ENCODE assay signal across 6 worm cellular contexts in genomic region chrII:7337469-7337893, ce11.
TF ChIP-seq lines count a peak whose summit lies in the region.

No protein-coding gene starts in this region.

TF ChIP-seq in whole organism, L1 larva, 84 proteins besides CTCF, POLR2A, EP300 and RAD21 (continued from another document and continues in another):
- TF ChIP-seq zag-1 (tag; optimal IDR thresholded peaks at IDR 0.05; lab: Kevin White, UChicago) (no peak), egl-27 (tag; optimal IDR thresholded peaks at IDR 0.05; lab: Kevin White, UChicago) (peak; percentile 53 to 59), ceh-8 (GFP tag; optimal IDR thresholded peaks at IDR 0.05; lab: Kevin White, UChicago) (peak; percentile 21), ets-5 (GFP tag; IDR thresholded peaks at IDR 0.05; lab: Robert Waterston, UW) (no peak), sptf-1 (tag; optimal IDR thresholded peaks at IDR 0.05; lab: Kevin White, UChicago) (no peak), C34B4.2 (tag; optimal IDR thresholded peaks at IDR 0.05; lab: Kevin White, UChicago) (no peak), lin-14 (GFP tag; optimal IDR thresholded peaks at IDR 0.05; lab: Kevin White, UChicago) (peak; percentile 95), lin-15B (tag; optimal IDR thresholded peaks at IDR 0.05; lab: Kevin White, UChicago) (no peak), grh-1 (GFP tag; IDR thresholded peaks at IDR 0.05; lab: Robert Waterston, UW) (peak; percentile 72), unc-30 (tag; optimal IDR thresholded peaks at IDR 0.05; lab: Kevin White, UChicago) (no peak), unc-130 (tag; optimal IDR thresholded peaks at IDR 0.05; lab: Kevin White, UChicago) (peak; percentile 84), mdl-1 (tag; optimal IDR thresholded peaks at IDR 0.05; lab: Kevin White, UChicago) (peak in 1 of 2 experiments; percentile 94), pag-3 (tag; optimal IDR thresholded peaks at IDR 0.05; lab: Kevin White, UChicago; ENCODE audit: borderline replicate concordance, insufficient read depth) (no peak), blmp-1 (tag; optimal IDR thresholded peaks at IDR 0.05; lab: Kevin White, UChicago) (peak; percentile 81), unc-98 (GFP tag; IDR thresholded peaks at IDR 0.05; lab: Robert Waterston, UW) (no peak), ceh-90 (tag; optimal IDR thresholded peaks at IDR 0.05; lab: Kevin White, UChicago) (no peak), pax-3 (tag; optimal IDR thresholded peaks at IDR 0.05; lab: Kevin White, UChicago) (peak; percentile 72), F16B12.6 (tag; optimal IDR thresholded peaks at IDR 0.05; lab: Kevin White, UChicago) (no peak), mab-9 (GFP tag; IDR thresholded peaks at IDR 0.05; lab: Robert Waterston, UW) (0 out of 2 replicates have a peak, but pooled peaks have one; percentile 55), nhr-71 (tag; optimal IDR thresholded peaks at IDR 0.05; lab: Kevin White, UChicago) (peak; percentile 92), nhr-85 (tag; lab: Kevin White, UChicago) (peak; percentile 99), aha-1 (tag; optimal IDR thresholded peaks at IDR 0.05; lab: Kevin White, UChicago) (no peak)

TF ChIP-seq in whole organism, L2 larva, 48 proteins besides CTCF, POLR2A, EP300 and RAD21 (continued from another document and continues in another):
- TF ChIP-seq F13H6.1 (tag; optimal IDR thresholded peaks at IDR 0.05; lab: Kevin White, UChicago) (peak; percentile 84), ama-1 (optimal IDR thresholded peaks at IDR 0.05; lab: Kevin White, UChicago) (no peak), nhr-23 (tag; optimal IDR thresholded peaks at IDR 0.05; lab: Kevin White, UChicago) (no peak), ztf-11 (tag; optimal IDR thresholded peaks at IDR 0.05; lab: Kevin White, UChicago) (no peak), lin-13 (GFP tag; optimal IDR thresholded peaks at IDR 0.05; lab: Kevin White, UChicago) (peak; percentile 55), dmd-4 (tag; optimal IDR thresholded peaks at IDR 0.05; lab: Kevin White, UChicago) (no peak), aly-2 (tag; optimal IDR thresholded peaks at IDR 0.05; lab: Kevin White, UChicago) (no peak), ceh-16 (tag; optimal IDR thresholded peaks at IDR 0.05; lab: Kevin White, UChicago) (no peak), zag-1 (tag; optimal IDR thresholded peaks at IDR 0.05; lab: Kevin White, UChicago) (no peak), nhr-11 (tag; optimal IDR thresholded peaks at IDR 0.05; lab: Kevin White, UChicago) (no peak), nhr-237 (tag; optimal IDR thresholded peaks at IDR 0.05; lab: Kevin White, UChicago) (no peak), C34F6.9 (tag; optimal IDR thresholded peaks at IDR 0.05; lab: Kevin White, UChicago) (peak; percentile 70), fos-1 (tag; optimal IDR thresholded peaks at IDR 0.05; lab: Kevin White, UChicago) (peak; percentile 75), nhr-21 (tag; optimal IDR thresholded peaks at IDR 0.05; lab: Kevin White, UChicago) (no peak), nhr-6 (tag; optimal IDR thresholded peaks at IDR 0.05; lab: Kevin White, UChicago) (peak; percentile 40), nhr-12 (tag; optimal IDR thresholded peaks at IDR 0.05; lab: Kevin White, UChicago) (peak; percentile 15), sem-4 (tag; optimal IDR thresholded peaks at IDR 0.05; lab: Kevin White, UChicago) (peak; percentile 77), ZK546.5 (tag; optimal IDR thresholded peaks at IDR 0.05; lab: Kevin White, UChicago) (no peak), skn-1 (tag; optimal IDR thresholded peaks at IDR 0.05; lab: Kevin White, UChicago) (no peak), mdl-1 (tag; optimal IDR thresholded peaks at IDR 0.05; lab: Kevin White, UChicago) (peak; percentile 73 to 87), elt-1 (tag; optimal IDR thresholded peaks at IDR 0.05; lab: Kevin White, UChicago) (no peak), lin-39 (tag; optimal IDR thresholded peaks at IDR 0.05; lab: Kevin White, UChicago) (no peak), lsy-2 (tag; optimal IDR thresholded peaks at IDR 0.05; lab: Kevin White, UChicago) (peak in 1 of 2 experiments; percentile 72)

TF ChIP-seq in whole organism, L3 larva, 47 proteins besides CTCF, POLR2A, EP300 and RAD21 (continued from another document):
- TF ChIP-seq pha-4 (tag; optimal IDR thresholded peaks at IDR 0.05; lab: Kevin White, UChicago) (peak; percentile 91), nhr-43 (tag; optimal IDR thresholded peaks at IDR 0.05; lab: Kevin White, UChicago; ENCODE audit: poor library complexity, severe bottlenecking) (peak; percentile 99), skn-1 (tag; optimal IDR thresholded peaks at IDR 0.05; lab: Kevin White, UChicago) (no peak), lin-39 (tag; optimal IDR thresholded peaks at IDR 0.05; lab: Kevin White, UChicago) (peak; percentile 67), nhr-23 (tag; optimal IDR thresholded peaks at IDR 0.05; lab: Kevin White, UChicago) (peak; percentile 92), mdl-1 (tag; optimal IDR thresholded peaks at IDR 0.05; lab: Kevin White, UChicago) (peak; percentile 63), ceh-28 (tag; optimal IDR thresholded peaks at IDR 0.05; lab: Kevin White, UChicago) (peak; percentile 67), snpc-4 (tag; optimal IDR thresholded peaks at IDR 0.05; lab: Kevin White, UChicago) (peak; percentile 37), ztf-4 (tag; optimal IDR thresholded peaks at IDR 0.05; lab: Kevin White, UChicago) (peak; percentile 53), ceh-16 (tag; optimal IDR thresholded peaks at IDR 0.05; lab: Kevin White, UChicago) (no peak), tbx-2 (tag; optimal IDR thresholded peaks at IDR 0.05; lab: Kevin White, UChicago) (peak; percentile 75), lsy-12 (tag; optimal IDR thresholded peaks at IDR 0.05; lab: Kevin White, UChicago) (peak; percentile 66), jun-1 (tag; optimal IDR thresholded peaks at IDR 0.05; lab: Kevin White, UChicago) (peak; percentile 83), egl-5 (tag; optimal IDR thresholded peaks at IDR 0.05; lab: Kevin White, UChicago) (no peak)

TF ChIP-seq in whole organism, L4 larva, 104 proteins besides CTCF, POLR2A, EP300 and RAD21 (continued from another document and continues in another):
- TF ChIP-seq hif-1 (tag; optimal IDR thresholded peaks at IDR 0.05; lab: Kevin White, UChicago) (peak; percentile 3 to 91), nhr-48 (tag; optimal IDR thresholded peaks at IDR 0.05; lab: Kevin White, UChicago) (peak; percentile 99), nhr-237 (tag; optimal IDR thresholded peaks at IDR 0.05; lab: Kevin White, UChicago) (no peak), ztf-11 (tag; optimal IDR thresholded peaks at IDR 0.05; lab: Kevin White, UChicago) (no peak), zfp-2 (tag; optimal IDR thresholded peaks at IDR 0.05; lab: Kevin White, UChicago) (peak; percentile 39), skn-1 (tag; optimal IDR thresholded peaks at IDR 0.05; lab: Kevin White, UChicago) (no peak), Y105C5A.15 (GFP tag; IDR thresholded peaks at IDR 0.05; lab: Robert Waterston, UW) (no peak), snpc-1.2 (GFP tag; IDR thresholded peaks at IDR 0.05; lab: Robert Waterston, UW) (no peak), ceh-32 (tag; optimal IDR thresholded peaks at IDR 0.05; lab: Kevin White, UChicago; ENCODE audit: poor library complexity) (no peak), aha-1 (tag; lab: Kevin White, UChicago) (peak; percentile 97), mep-1 (tag; optimal IDR thresholded peaks at IDR 0.05; lab: Kevin White, UChicago) (peak; percentile 89), nhr-28 (tag; optimal IDR thresholded peaks at IDR 0.05; lab: Kevin White, UChicago) (peak; percentile 97), lsy-2 (tag; optimal IDR thresholded peaks at IDR 0.05; lab: Kevin White, UChicago) (peak; percentile 51 to 80), nhr-6 (tag; optimal IDR thresholded peaks at IDR 0.05; lab: Kevin White, UChicago) (peak; percentile 30), ZK546.5 (tag; optimal IDR thresholded peaks at IDR 0.05; lab: Kevin White, UChicago) (no peak), unc-62 (GFP tag; optimal IDR thresholded peaks at IDR 0.05 in 1 of 2; lab: Kevin White, UChicago) (peak in 1 of 2 experiments; percentile 93), unc-62 (tag; optimal IDR thresholded peaks at IDR 0.05; lab: Kevin White, UChicago) (no peak), tra-1 (GFP tag; IDR thresholded peaks at IDR 0.05; lab: Robert Waterston, UW) (no peak; the same call in 1 of the 2 replicates), php-3 (GFP tag; IDR thresholded peaks at IDR 0.05; lab: Robert Waterston, UW) (peak; percentile 72), gei-8 (GFP tag; optimal IDR thresholded peaks at IDR 0.05; lab: Kevin White, UChicago) (peak; percentile 91), pqm-1 (tag; optimal IDR thresholded peaks at IDR 0.05; lab: Kevin White, UChicago) (peak; percentile 52), cey-2 (tag; optimal IDR thresholded peaks at IDR 0.05; lab: Kevin White, UChicago; ENCODE audit: borderline replicate concordance, insufficient read depth) (peak; percentile 96), lir-3 (tag; optimal IDR thresholded peaks at IDR 0.05; lab: Kevin White, UChicago) (no peak), Y48G9A.11 (GFP tag; IDR thresholded peaks at IDR 0.05; lab: Robert Waterston, UW) (no peak), F37D6.2 (tag; optimal IDR thresholded peaks at IDR 0.05; lab: Kevin White, UChicago) (no peak), nhr-42 (GFP tag; IDR thresholded peaks at IDR 0.05; lab: Robert Waterston, UW) (0 out of 2 replicates have a peak, but pooled peaks have one; percentile 36), F44E2.7 (GFP tag; IDR thresholded peaks at IDR 0.05; lab: Robert Waterston, UW) (no peak)

TF ChIP-seq in whole organism, late embryonic, 69 proteins besides CTCF, POLR2A, EP300 and RAD21 (continued from another document):
- TF ChIP-seq sox-2 (GFP tag; IDR thresholded peaks at IDR 0.05; lab: Robert Waterston, UW) (no peak), tbx-2 (tag; optimal IDR thresholded peaks at IDR 0.05; lab: Kevin White, UChicago) (peak; percentile 58)

TF ChIP-seq in whole organism, young adult, 124 proteins besides CTCF, POLR2A, EP300 and RAD21 (continued from another document and continues in another):
- TF ChIP-seq F57C9.4 (tag; optimal IDR thresholded peaks at IDR 0.05; lab: Kevin White, UChicago) = no peak
- TF ChIP-seq K12H6.12 (tag; optimal IDR thresholded peaks at IDR 0.05; lab: Kevin White, UChicago) = peak; percentile 74
- peak; percentile 76 for TF ChIP-seq C06A6.2 (GFP tag; conservative IDR thresholded peaks at IDR 0.05; lab: Robert Waterston, UW)
- TF ChIP-seq egl-44 (GFP tag; IDR thresholded peaks at IDR 0.05; lab: Robert Waterston, UW) = no peak
- peak; percentile 44; the same call in 1 of the 2 replicates for TF ChIP-seq cebp-1 (GFP tag; IDR thresholded peaks at IDR 0.05; lab: Robert Waterston, UW)
- TF ChIP-seq cebp-1 (tag; optimal IDR thresholded peaks at IDR 0.05; lab: Kevin White, UChicago) = no peak
- peak; percentile 22 for TF ChIP-seq F23B12.7 (tag; optimal IDR thresholded peaks at IDR 0.05; lab: Kevin White, UChicago; ENCODE audit: insufficient read depth)
- no peak for TF ChIP-seq unc-130 (GFP tag; optimal IDR thresholded peaks at IDR 0.05; lab: Kevin White, UChicago)
- TF ChIP-seq ceh-27 (GFP tag; optimal IDR thresholded peaks at IDR 0.05; lab: Kevin White, UChicago) = no peak
- no peak for TF ChIP-seq lsy-27 (tag; optimal IDR thresholded peaks at IDR 0.05; lab: Kevin White, UChicago; ENCODE audit: borderline replicate concordance, insufficient read depth)
- TF ChIP-seq ceh-100 (GFP tag; IDR thresholded peaks at IDR 0.05; lab: Robert Waterston, UW) = no peak
- TF ChIP-seq Y56A3A.18 (GFP tag; IDR thresholded peaks at IDR 0.05; lab: Robert Waterston, UW) = no peak
- TF ChIP-seq F52B5.7 (tag; optimal IDR thresholded peaks at IDR 0.05; lab: Kevin White, UChicago) = no peak
- peak; percentile 27 for TF ChIP-seq tbp1 (GFP tag; optimal IDR thresholded peaks at IDR 0.05; lab: Kevin White, UChicago)
- TF ChIP-seq nhr-90 (tag; optimal IDR thresholded peaks at IDR 0.05; lab: Kevin White, UChicago) = peak; percentile 70
- no peak for TF ChIP-seq Y53F4B.3 (GFP tag; IDR thresholded peaks at IDR 0.05; lab: Robert Waterston, UW)
- no peak for TF ChIP-seq rec-8 (tag; optimal IDR thresholded peaks at IDR 0.05; lab: Kevin White, UChicago)
- no peak for TF ChIP-seq fkh-3 (tag; optimal IDR thresholded peaks at IDR 0.05; lab: Kevin White, UChicago)
- TF ChIP-seq aptf-2 (GFP tag; conservative IDR thresholded peaks at IDR 0.05; lab: Robert Waterston, UW) = 0 out of 2 replicates have a peak, but pooled peaks have one; percentile 10
- TF ChIP-seq T26A5.8 (tag; optimal IDR thresholded peaks at IDR 0.05; lab: Kevin White, UChicago) = no peak
- TF ChIP-seq nfya-1 (tag; optimal IDR thresholded peaks at IDR 0.05; lab: Kevin White, UChicago; ENCODE audit: borderline replicate concordance, insufficient read depth) = no peak
- no peak for TF ChIP-seq snpc-1.3 (tag; optimal IDR thresholded peaks at IDR 0.05; lab: Kevin White, UChicago; ENCODE audit: insufficient read depth)
- no peak; the same call in 1 of the 2 replicates for TF ChIP-seq rcor-1 (GFP tag; IDR thresholded peaks at IDR 0.05; lab: Robert Waterston, UW)
- no peak for TF ChIP-seq F10E7.11 (tag; optimal IDR thresholded peaks at IDR 0.05; lab: Kevin White, UChicago)
- TF ChIP-seq B0336.3 (GFP tag; IDR thresholded peaks at IDR 0.05; lab: Robert Waterston, UW) = peak; percentile 88
- TF ChIP-seq nhr-80 (tag; optimal IDR thresholded peaks at IDR 0.05; lab: Kevin White, UChicago) = peak; percentile 96
- peak; percentile 42 to 60 for TF ChIP-seq let-607 (tag; optimal IDR thresholded peaks at IDR 0.05; lab: Kevin White, UChicago)
- no peak for TF ChIP-seq athp-1 (tag; optimal IDR thresholded peaks at IDR 0.05; lab: Kevin White, UChicago)
- no peak for TF ChIP-seq snpc-4 (GFP tag; optimal IDR thresholded peaks at IDR 0.05; lab: Kevin White, UChicago)
- TF ChIP-seq snpc-4 (tag; optimal IDR thresholded peaks at IDR 0.05; lab: Kevin White, UChicago) = peak in 2 of 4 experiments; percentile 9 to 61
- no peak for TF ChIP-seq snpc-1.1 (tag; optimal IDR thresholded peaks at IDR 0.05; lab: Kevin White, UChicago; ENCODE audit: insufficient read depth)
- no peak for TF ChIP-seq repo-1 (tag; optimal IDR thresholded peaks at IDR 0.05; lab: Kevin White, UChicago)
- no peak for TF ChIP-seq gei-17 (GFP tag; optimal IDR thresholded peaks at IDR 0.05; lab: Kevin White, UChicago)
- no peak for TF ChIP-seq lir-1 (GFP tag; conservative IDR thresholded peaks at IDR 0.05; lab: Robert Waterston, UW)
- no peak for TF ChIP-seq dpl-1 (GFP tag; optimal IDR thresholded peaks at IDR 0.05; lab: Kevin White, UChicago)
- no peak for TF ChIP-seq Y79H2A.3 (GFP tag; conservative IDR thresholded peaks at IDR 0.05; lab: Robert Waterston, UW)
- no peak for TF ChIP-seq dpff-1 (tag; optimal IDR thresholded peaks at IDR 0.05; lab: Kevin White, UChicago)
- TF ChIP-seq unc-62 (GFP tag; optimal IDR thresholded peaks at IDR 0.05; lab: Kevin White, UChicago) = peak; percentile 49
- TF ChIP-seq egrh-3 (GFP tag; IDR thresholded peaks at IDR 0.05; lab: Robert Waterston, UW) = no peak
- TF ChIP-seq tbx-9 (tag; optimal IDR thresholded peaks at IDR 0.05; lab: Kevin White, UChicago; ENCODE audit: borderline replicate concordance) = no peak
- no peak for TF ChIP-seq bed-1 (GFP tag; IDR thresholded peaks at IDR 0.05; lab: Robert Waterston, UW)
- no peak for TF ChIP-seq hlh-26 (GFP tag; conservative IDR thresholded peaks at IDR 0.05; lab: Robert Waterston, UW)
- TF ChIP-seq nfyb-1 (GFP tag; IDR thresholded peaks at IDR 0.05; lab: Robert Waterston, UW) = peak; percentile 64; the same call in 1 of the 2 replicates
- no peak for TF ChIP-seq F55B11.4 (tag; optimal IDR thresholded peaks at IDR 0.05; lab: Kevin White, UChicago; ENCODE audit: borderline replicate concordance, insufficient read depth)
- TF ChIP-seq pbrm-1 (GFP tag; IDR thresholded peaks at IDR 0.05; lab: Robert Waterston, UW) = peak; percentile 49; the same call in 1 of the 2 replicates
- no peak for TF ChIP-seq egl-18 (GFP tag; IDR thresholded peaks at IDR 0.05; lab: Robert Waterston, UW)
- TF ChIP-seq akir-1 (GFP tag; optimal IDR thresholded peaks at IDR 0.05; lab: Kevin White, UChicago) = no peak
- TF ChIP-seq let-526 (GFP tag; IDR thresholded peaks at IDR 0.05; lab: Robert Waterston, UW) = no peak
- TF ChIP-seq ama-1 (optimal IDR thresholded peaks at IDR 0.05; lab: Kevin White, UChicago) = no peak
- TF ChIP-seq ama-1 (GFP tag; optimal IDR thresholded peaks at IDR 0.05; lab: Kevin White, UChicago) = no peak
- no peak for TF ChIP-seq B0035.1 (tag; optimal IDR thresholded peaks at IDR 0.05; lab: Kevin White, UChicago)
- no peak for TF ChIP-seq hlh-12 (tag; optimal IDR thresholded peaks at IDR 0.05; lab: Kevin White, UChicago)
- no peak for TF ChIP-seq ztf-25 (GFP tag; IDR thresholded peaks at IDR 0.05; lab: Robert Waterston, UW)
- no peak for TF ChIP-seq nhr-179 (tag; optimal IDR thresholded peaks at IDR 0.05; lab: Kevin White, UChicago)
